Fruit fly (Drosophila melanogaster) whole organism, embryonic: Measurements from ENCODE around the gene Desat1.

Source experiments
- BEAF-32 ChIP-seq: fragments of 200-800 bp; sonication (Bioruptor generic); optimal IDR thresholded peaks from 3 replicates; lab custom pipeline; 2017; ENCODE audit warnings: missing biosample characterization, missing genetic modification characterization, mild to moderate bottlenecking, moderate library complexity, missing genetic modification reagents
- Bgb ChIP-seq: fragments of 200-800 bp; sonication (Bioruptor generic); IDR thresholded peaks from 2 replicates; pipeline ENCODE4 v1.3.6; 2022; ENCODE audit warnings: missing biosample characterization, missing genetic modification characterization; ENCODE audit not compliant: partially characterized antibody
- CG11723 ChIP-seq: fragments of 200-800 bp; sonication (Bioruptor generic); optimal IDR thresholded peaks from 2 replicates; lab custom pipeline; 2017; ENCODE audit warnings: missing biosample characterization, mild to moderate bottlenecking, missing genetic modification characterization
- CG12071 ChIP-seq: fragments of 200-800 bp; sonication (Bioruptor generic); optimal IDR thresholded peaks from 3 replicates; lab custom pipeline; 2018; ENCODE audit warnings: missing biosample characterization, mild to moderate bottlenecking, missing genetic modification characterization
- CG12769 ChIP-seq: fragments of 200-800 bp; sonication (Bioruptor generic); optimal IDR thresholded peaks from 2 replicates; lab custom pipeline; 2019; ENCODE audit warnings: missing biosample characterization, mild to moderate bottlenecking, missing genetic modification characterization, moderate library complexity
- CG13296 ChIP-seq: fragments of 200-800 bp; sonication (Bioruptor generic); optimal IDR thresholded peaks from 3 replicates; lab custom pipeline; 2018; ENCODE audit warnings: missing biosample characterization, mild to moderate bottlenecking, missing genetic modification characterization
- CG15514 ChIP-seq: fragments of 200-800 bp; sonication (Bioruptor generic); optimal IDR thresholded peaks from 3 replicates; lab custom pipeline; 2017; ENCODE audit warnings: missing biosample characterization, missing genetic modification characterization, mild to moderate bottlenecking, moderate library complexity, missing genetic modification reagents
- CG16813 ChIP-seq: fragments of 200-800 bp; sonication (Bioruptor generic); IDR thresholded peaks from 3 replicates; pipeline ENCODE4 v1.3.6; 2022; ENCODE audit warnings: missing biosample characterization, missing genetic modification characterization; ENCODE audit not compliant: partially characterized antibody
- CG2712 ChIP-seq: fragments of 200-800 bp; optimal IDR thresholded peaks from 3 replicates; lab custom pipeline; 2019; ENCODE audit warnings: missing biosample characterization, mild to moderate bottlenecking, missing genetic modification characterization, moderate library complexity
- CG34224 ChIP-seq: fragments of 200-800 bp; sonication (Bioruptor generic); IDR thresholded peaks from 3 replicates; pipeline ENCODE4 v1.3.6; 2022; ENCODE audit warnings: missing biosample characterization, missing genetic modification characterization; ENCODE audit not compliant: partially characterized antibody
- CG8290 ChIP-seq, 3 experiments: fragments of 200-800 bp; sonication (Bioruptor generic); optimal IDR thresholded peaks; 2 replicates each; lab custom pipeline; 2016 to 2019; ENCODE audit warnings: missing biosample characterization in 3 of 3, missing genetic modification characterization in 3 of 3, mild to moderate bottlenecking in 2 of 3, moderate library complexity in 1 of 3
- D ChIP-seq, 2 experiments: fragments of 200-800 bp in 1 of 2; fragments of >200 bp in 1 of 2; sonication (Bioruptor generic) in 1 of 2; optimal IDR thresholded peaks; 2 replicates in 1 of 2; 3 replicates in 1 of 2; lab custom pipeline; 2017; ENCODE audit warnings: mild to moderate bottlenecking in 1 of 2, missing biosample characterization in 1 of 2, missing genetic modification characterization in 1 of 2, missing genetic modification reagents in 1 of 2
- D19B ChIP-seq: fragments of 200-800 bp; sonication (Bioruptor generic); optimal IDR thresholded peaks from 2 replicates; lab custom pipeline; 2017; ENCODE audit warnings: missing biosample characterization, mild to moderate bottlenecking, missing genetic modification characterization
- Doc3 ChIP-seq: fragments of 200-800 bp; sonication (Bioruptor generic); IDR thresholded peaks from 3 replicates; pipeline ENCODE4 v1.3.6; 2022; ENCODE audit warnings: missing biosample characterization, missing genetic modification characterization; ENCODE audit not compliant: partially characterized antibody
- Dp ChIP-seq: fragments of 200-800 bp; sonication (Bioruptor generic); optimal IDR thresholded peaks from 2 replicates; lab custom pipeline; 2018; ENCODE audit warnings: missing biosample characterization, mild to moderate bottlenecking, missing genetic modification characterization, moderate library complexity
- Drgx ChIP-seq: fragments of 200-800 bp; sonication (Bioruptor generic); IDR thresholded peaks from 2 replicates; pipeline ENCODE4 v1.3.6; 2022; ENCODE audit warnings: missing biosample characterization, missing genetic modification characterization
- HLH3B ChIP-seq: fragments of 200-800 bp; sonication (Bioruptor generic); IDR thresholded peaks from 2 replicates; pipeline ENCODE4 v1.3.6; 2022; ENCODE audit warnings: missing biosample characterization, missing genetic modification characterization
- MBD-R2 ChIP-seq: fragments of 200-800 bp; sonication (Bioruptor generic); IDR thresholded peaks from 2 replicates; pipeline ENCODE4 v1.3.6; 2022; ENCODE audit warnings: missing biosample characterization, missing genetic modification characterization
- MESR4 ChIP-seq: fragments of 200-800 bp; sonication (Bioruptor generic); optimal IDR thresholded peaks from 2 replicates; lab custom pipeline; 2018; ENCODE audit warnings: missing biosample characterization, mild to moderate bottlenecking, missing genetic modification characterization, moderate library complexity
- Med ChIP-seq: fragments of 200-800 bp; sonication (Bioruptor generic); peaks from one replicate; lab custom pipeline; 2016; ENCODE audit warnings: missing biosample characterization, missing genetic modification characterization, mild to moderate bottlenecking, inconsistent platforms, moderate library complexity
- Ravus ChIP-seq: fragments of 200-800 bp; sonication (Bioruptor generic); IDR thresholded peaks from 2 replicates; pipeline ENCODE4 v1.3.6; 2022; ENCODE audit warnings: missing biosample characterization, missing genetic modification characterization
- Scr ChIP-seq: fragments of 200-800 bp; sonication (Bioruptor generic); IDR thresholded peaks from 2 replicates; pipeline ENCODE4 v1.3.6; 2022; ENCODE audit warnings: missing biosample characterization, missing genetic modification characterization; ENCODE audit not compliant: partially characterized antibody
- Sry-δ ChIP-seq: fragments of 200-800 bp; sonication (Bioruptor generic); optimal IDR thresholded peaks from 2 replicates; lab custom pipeline; 2016; ENCODE audit warnings: missing biosample characterization, missing genetic modification characterization
- bbx ChIP-seq: fragments of 200-800 bp; sonication (Bioruptor generic); IDR thresholded peaks from 2 replicates; pipeline ENCODE4 v1.3.6; 2022; ENCODE audit warnings: missing biosample characterization, missing genetic modification characterization; ENCODE audit not compliant: partially characterized antibody
- br ChIP-seq: fragments of >200 bp; optimal IDR thresholded peaks from 2 replicates; lab custom pipeline; 2017
- chinmo ChIP-seq: fragments of 200-800 bp; sonication (Bioruptor generic); IDR thresholded peaks from 4 replicates; pipeline ENCODE4 v1.3.6; 2022; ENCODE audit warnings: missing biosample characterization, missing genetic modification characterization; ENCODE audit not compliant: partially characterized antibody
- chm ChIP-seq: fragments of 200-800 bp; sonication (Bioruptor generic); IDR thresholded peaks from 2 replicates; pipeline ENCODE4 v1.3.6; 2022; ENCODE audit warnings: missing biosample characterization, missing genetic modification characterization
- ci ChIP-seq: fragments of 200-800 bp; sonication (Bioruptor generic); IDR thresholded peaks from 3 replicates; pipeline ENCODE4 v1.3.6; 2022; ENCODE audit warnings: missing biosample characterization, missing genetic modification characterization
- emc ChIP-seq: fragments of 200-800 bp; sonication (Bioruptor generic); optimal IDR thresholded peaks from 2 replicates; lab custom pipeline; 2016; ENCODE audit warnings: missing biosample characterization, missing genetic modification characterization
- gsb-n ChIP-seq: fragments of 200-800 bp; sonication (Bioruptor generic); optimal IDR thresholded peaks from 3 replicates; lab custom pipeline; 2018; ENCODE audit warnings: missing biosample characterization, mild to moderate bottlenecking, missing genetic modification characterization
- hb ChIP-seq: fragments of 200-800 bp; sonication (Bioruptor generic); IDR thresholded peaks from 3 replicates; pipeline ENCODE4 v1.3.6; 2022; ENCODE audit warnings: missing biosample characterization, missing genetic modification characterization; ENCODE audit not compliant: partially characterized antibody
- inv ChIP-seq: fragments of 200-800 bp; sonication (Bioruptor generic); IDR thresholded peaks from 2 replicates; pipeline ENCODE4 v1.3.6; 2022; ENCODE audit warnings: missing biosample characterization, missing genetic modification characterization; ENCODE audit not compliant: partially characterized antibody
- kah ChIP-seq: fragments of 200-800 bp; sonication (Bioruptor generic); optimal IDR thresholded peaks from 2 replicates; lab custom pipeline; 2018; ENCODE audit warnings: missing biosample characterization, mild to moderate bottlenecking, missing genetic modification characterization
- kni ChIP-seq: fragments of 200-800 bp; sonication (Bioruptor generic); optimal IDR thresholded peaks from 3 replicates; lab custom pipeline; 2017; ENCODE audit warnings: mild to moderate bottlenecking, missing biosample characterization, missing genetic modification reagents, missing genetic modification characterization
- peb ChIP-seq: fragments of 200-800 bp; sonication (Bioruptor generic); IDR thresholded peaks from 2 replicates; pipeline ENCODE4 v1.3.6; 2022; ENCODE audit warnings: missing biosample characterization, missing genetic modification characterization
- row ChIP-seq: fragments of 200-800 bp; sonication (Bioruptor generic); IDR thresholded peaks from 3 replicates; pipeline ENCODE4 v1.3.6; 2022; ENCODE audit warnings: missing biosample characterization, missing genetic modification characterization
- scrt ChIP-seq: fragments of 200-800 bp; sonication (Bioruptor generic); optimal IDR thresholded peaks from 2 replicates; lab custom pipeline; 2018; ENCODE audit warnings: missing biosample characterization, mild to moderate bottlenecking, missing genetic modification characterization, moderate library complexity
- sna ChIP-seq: fragments of 200-800 bp; sonication (Bioruptor generic); IDR thresholded peaks from 2 replicates; pipeline ENCODE4 v1.3.6; 2022; ENCODE audit warnings: missing biosample characterization, missing genetic modification characterization; ENCODE audit not compliant: partially characterized antibody
- stc ChIP-seq: fragments of 200-800 bp; sonication (Bioruptor generic); IDR thresholded peaks from 2 replicates; pipeline ENCODE4 v1.3.6; 2022; ENCODE audit warnings: missing biosample characterization, missing genetic modification characterization
- stwl ChIP-seq: fragments of 200-800 bp; sonication (Bioruptor generic); optimal IDR thresholded peaks from 3 replicates; lab custom pipeline; 2018; ENCODE audit warnings: missing biosample characterization, mild to moderate bottlenecking, missing genetic modification characterization, moderate library complexity
- tll ChIP-seq, 2 experiments: fragments of 200-800 bp in 1 of 2; fragments of >200 bp in 1 of 2; sonication (Bioruptor generic) in 1 of 2; optimal IDR thresholded peaks; 2 replicates each; lab custom pipeline; 2017 to 2019; ENCODE audit warnings: missing biosample characterization in 2 of 2, missing genetic modification characterization in 2 of 2, mild to moderate bottlenecking in 1 of 2, moderate library complexity in 1 of 2
- tna ChIP-seq: fragments of 200-800 bp; sonication (Bioruptor generic); IDR thresholded peaks from 2 replicates; pipeline ENCODE4 v1.3.6; 2022; ENCODE audit warnings: missing biosample characterization, missing genetic modification characterization; ENCODE audit not compliant: partially characterized antibody
- trem ChIP-seq: fragments of 200-800 bp; optimal IDR thresholded peaks from 3 replicates; lab custom pipeline; 2019; ENCODE audit warnings: missing biosample characterization, mild to moderate bottlenecking, missing genetic modification characterization, moderate library complexity
- vfl ChIP-seq: fragments of 200-800 bp; sonication (Bioruptor generic); optimal IDR thresholded peaks from 2 replicates; lab custom pipeline; 2016; ENCODE audit warnings: missing biosample characterization, missing genetic modification characterization
- zen ChIP-seq: fragments of 200-800 bp; sonication (Bioruptor generic); optimal IDR thresholded peaks from 3 replicates; lab custom pipeline; 2018; ENCODE audit warnings: missing biosample characterization, mild to moderate bottlenecking, missing genetic modification characterization, moderate library complexity
- zen2 ChIP-seq: fragments of 200-800 bp; sonication (Bioruptor generic); IDR thresholded peaks from 3 replicates; pipeline ENCODE4 v1.3.6; 2022; ENCODE audit warnings: missing biosample characterization, missing genetic modification characterization; ENCODE audit not compliant: partially characterized antibody

Desat1 gene

DNA sequence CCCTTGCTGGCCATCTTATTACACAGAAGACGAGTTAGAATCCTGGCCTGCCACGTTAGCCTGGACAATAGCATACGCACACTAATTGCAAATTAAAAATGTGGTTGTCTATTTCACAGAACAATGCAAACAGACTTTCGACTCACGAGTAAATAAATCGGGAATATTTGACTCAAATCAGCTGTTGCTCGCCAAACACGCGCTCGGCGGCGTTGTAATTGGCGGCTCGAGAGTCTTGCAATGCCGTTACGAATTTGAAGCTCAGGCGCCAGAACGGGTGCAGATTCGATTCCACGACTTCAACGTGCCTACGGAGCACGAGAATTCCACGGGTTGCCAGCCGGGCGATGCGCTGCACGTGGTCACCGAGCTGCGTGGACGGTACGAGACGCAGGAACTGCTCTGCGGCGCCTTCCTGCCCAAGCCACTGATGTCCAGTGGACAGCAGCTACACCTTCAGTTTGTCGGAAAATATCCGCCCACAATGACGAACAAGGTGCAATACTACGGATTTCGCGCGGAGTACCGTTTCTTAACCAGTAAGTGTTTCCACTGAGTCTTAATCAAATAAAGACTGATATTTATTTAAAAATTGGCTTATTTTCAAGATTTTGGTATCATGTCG, 37.6 kb upstream of the Desat1 start, which contains the start of gene DNAlig3 (continued):
- TF ChIP-seq CG34224 (peak; percentile 57), chm (GFP tag; lab: Robert Waterston, UW) (no peak), Dp (peak; percentile 86), tll (GFP tag; optimal IDR thresholded peaks at IDR 0.05; lab: Kevin White, UChicago) (peak in 1 of 2 experiments; percentile 62), CG12071 (peak; percentile 44), Bgb (GFP tag; lab: Robert Waterston, UW) (peak; percentile 33; the same call in 1 of the 2 replicates), CG13296 (GFP tag; lab: Kevin White, UChicago) (no peak), emc (GFP tag; lab: Kevin White, UChicago) (no peak), scrt (GFP tag; lab: Kevin White, UChicago) (peak; percentile 53), MBD-R2 (peak; percentile 76), Doc3 (GFP tag; lab: Robert Waterston, UW) (peak; percentile 61; the same call in 1 of the 3 replicates), HLH3B (GFP tag; lab: Robert Waterston, UW) (no peak), kah (peak; percentile 1), vfl (no peak), Scr (GFP tag; lab: Robert Waterston, UW) (peak; percentile 60), zen (tag; lab: Kevin White, UChicago) (peak; percentile 17), br (lab: Kevin White, UChicago) (no peak), D19B (GFP tag; lab: Kevin White, UChicago) (no peak), zen2 (GFP tag; lab: Robert Waterston, UW) (peak; percentile 68; the same call in 2 of the 3 replicates), chinmo (GFP tag; lab: Robert Waterston, UW) (0 out of 4 replicates have a peak, but pooled peaks have one; percentile 27), D (optimal IDR thresholded peaks at IDR 0.05; lab: Kevin White, UChicago) (no peak), D (GFP tag; optimal IDR thresholded peaks at IDR 0.05; lab: Kevin White, UChicago) (no peak), gsb-n (tag; lab: Kevin White, UChicago) (no peak), hb (GFP tag; lab: Robert Waterston, UW) (0 out of 3 replicates have a peak, but pooled peaks have one; percentile 64), ci (peak; percentile 49; the same call in 1 of the 3 replicates), sna (GFP tag; lab: Robert Waterston, UW) (peak; percentile 62), CG15514 (GFP tag; lab: Kevin White, UChicago) (peak; percentile 79), trem (peak; percentile 23), Drgx (GFP tag; lab: Robert Waterston, UW) (peak; percentile 49; the same call in 1 of the 2 replicates), stwl (tag; lab: Kevin White, UChicago) (peak; percentile 64), CG8290 (GFP tag; optimal IDR thresholded peaks at IDR 0.05; lab: Kevin White, UChicago) (no peak), CG8290 (tag; optimal IDR thresholded peaks at IDR 0.05; lab: Kevin White, UChicago) (peak in 1 of 2 experiments; percentile 40), CG16813 (GFP tag; lab: Robert Waterston, UW) (peak; percentile 45; the same call in 1 of the 3 replicates), Med (GFP tag; lab: Kevin White, UChicago) (peak; percentile 42), CG12769 (tag; lab: Kevin White, UChicago) (peak; percentile 83), stc (GFP tag; lab: Robert Waterston, UW) (no peak), row (GFP tag; lab: Robert Waterston, UW) (no peak; the same call in 2 of the 3 replicates), inv (GFP tag; lab: Robert Waterston, UW) (peak; percentile 25; the same call in 1 of the 2 replicates), MESR4 (GFP tag; lab: Kevin White, UChicago) (peak; percentile 23), tna (GFP tag; lab: Robert Waterston, UW) (0 out of 2 replicates have a peak, but pooled peaks have one; percentile 25), CG11723 (no peak), bbx (GFP tag; lab: Robert Waterston, UW) (peak; percentile 63), CG2712 (tag; lab: Kevin White, UChicago) (no peak), Ravus (no peak), Sry-δ (GFP tag; lab: Kevin White, UChicago) (peak; percentile 22), BEAF-32 (GFP tag; lab: Kevin White, UChicago) (peak; percentile 68), kni (peak; percentile 44), peb (GFP tag; lab: Robert Waterston, UW) (no peak)
